Worm (Caenorhabditis elegans) whole organism, L2 larva: ENCODE measurements around the gene F07B10.7.

Experiments used
- R02D3.7 ChIP-seq: fragments of 150-350 bp; optimal IDR thresholded peaks from 2 replicates; lab custom pipeline; 2014; ENCODE audit warnings: missing biosample characterization, missing genetic modification characterization
- ama-1 ChIP-seq: fragments of 150-350 bp; optimal IDR thresholded peaks from 2 replicates; lab custom pipeline; 2018; ENCODE audit warnings: inconsistent platforms
- peb-1 ChIP-seq: fragments of 150-350 bp; optimal IDR thresholded peaks from 2 replicates; lab custom pipeline; 2014; ENCODE audit warnings: missing biosample characterization, missing genetic modification characterization
- unc-62 ChIP-seq: fragments of 150-350 bp; optimal IDR thresholded peaks from 2 replicates; lab custom pipeline; 2014; ENCODE audit warnings: missing biosample characterization, missing genetic modification reagents, missing genetic modification characterization

DNA sequence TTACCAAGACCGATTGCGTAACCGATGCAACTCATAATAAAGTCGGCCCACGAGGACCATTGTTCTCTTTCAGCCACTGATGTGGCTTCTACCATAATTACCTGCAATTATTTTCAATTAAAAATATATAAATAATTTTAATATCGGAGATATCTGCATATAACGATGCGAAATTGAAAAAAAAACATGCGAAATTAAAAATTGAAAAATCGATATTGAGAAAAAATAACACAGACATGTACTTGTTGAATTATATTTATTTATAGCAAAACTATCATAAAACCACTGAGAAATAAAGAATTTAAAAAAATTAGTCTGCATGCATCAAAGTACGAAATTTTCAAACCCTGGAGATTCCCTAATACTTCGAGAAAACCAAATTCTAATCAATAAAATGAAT is 47.8 kb upstream of the F07B10.7 start, which contains the start of gene snf-11:
- TF ChIP-seq ama-1 = no peak
- TF ChIP-seq peb-1 (tag; lab: Kevin White, UChicago) = no peak
- TF ChIP-seq unc-62 (GFP tag; lab: Kevin White, UChicago) = no peak
- TF ChIP-seq R02D3.7 (tag; lab: Kevin White, UChicago) = no peak
